Fruit fly (Drosophila melanogaster) whole organism, adult: Measurements from ENCODE around the gene Kap-alpha3.

Experiments
- CG11617 ChIP-seq: fragments of 200-800 bp; sonication (Bioruptor generic); optimal IDR thresholded peaks from 2 replicates; lab custom pipeline; 2017; ENCODE audit warnings: mild to moderate bottlenecking, missing biosample characterization, missing genetic modification reagents, missing genetic modification characterization
- CG12768 ChIP-seq: fragments of 200-800 bp; sonication (Bioruptor generic); optimal IDR thresholded peaks from 2 replicates; lab custom pipeline; 2017; ENCODE audit warnings: missing biosample characterization, missing genetic modification characterization, mild to moderate bottlenecking, moderate library complexity, missing genetic modification reagents
- Crg-1 ChIP-seq: fragments of 200-800 bp; sonication (Bioruptor generic); optimal IDR thresholded peaks from 2 replicates; lab custom pipeline; 2016; ENCODE audit warnings: missing biosample characterization, missing genetic modification characterization
- bab1 ChIP-seq: fragments of 200-800 bp; sonication (Bioruptor generic); optimal IDR thresholded peaks from 3 replicates; lab custom pipeline; 2019; ENCODE audit warnings: missing biosample characterization, mild to moderate bottlenecking, missing genetic modification characterization, moderate library complexity
- tj ChIP-seq: fragments of 200-800 bp; sonication (Bioruptor generic); optimal IDR thresholded peaks from 3 replicates; lab custom pipeline; 2017; ENCODE audit warnings: missing biosample characterization, mild to moderate bottlenecking, missing genetic modification characterization, moderate library complexity

- no peak for TF ChIP-seq Crg-1 (GFP tag; lab: Kevin White, UChicago)
- TF ChIP-seq CG12768 (GFP tag; lab: Kevin White, UChicago), result no peak
- TF ChIP-seq bab1 (GFP tag; lab: Kevin White, UChicago), result no peak
- TF ChIP-seq tj, result no peak
- TF ChIP-seq CG11617 (GFP tag; lab: Kevin White, UChicago), result no peak
Observed at dm6 chr3R:9571523-9571922, 6.0 kb downstream of the Kap-alpha3 start, which contains the start of gene CG9396.
